Fruit fly (Drosophila melanogaster) whole organism, embryonic: Measurements from ENCODE around the gene Mon1.
A peak's percentile ranks its signal among the peaks of the same experiment; 100 is the strongest.

Experiments
- Adf1 ChIP-seq: fragments of 200-800 bp; sonication (Bioruptor generic); IDR thresholded peaks from 2 replicates; pipeline ENCODE4 v1.3.6; 2022; ENCODE audit warnings: missing biosample characterization, missing genetic modification characterization
- Atf6 ChIP-seq: fragments of 200-800 bp; sonication (Bioruptor generic); IDR thresholded peaks from 2 replicates; pipeline ENCODE4 v1.3.6; 2022; ENCODE audit warnings: missing biosample characterization, missing genetic modification characterization
- B-H1 ChIP-seq: fragments of 200-800 bp; sonication (Bioruptor generic); IDR thresholded peaks from 3 replicates; pipeline ENCODE4 v1.3.6; 2022; ENCODE audit warnings: missing biosample characterization, missing genetic modification characterization
- CG10462 ChIP-seq: fragments of 200-800 bp; sonication (Bioruptor generic); optimal IDR thresholded peaks from 2 replicates; lab custom pipeline; 2016; ENCODE audit warnings: missing biosample characterization, missing genetic modification characterization
- CG11247 ChIP-seq: fragments of 200-800 bp; sonication (Bioruptor generic); IDR thresholded peaks from 2 replicates; pipeline ENCODE4 v1.3.6; 2022; ENCODE audit warnings: missing biosample characterization, missing genetic modification characterization
- CG11398 ChIP-seq: fragments of 200-800 bp; sonication (Bioruptor generic); optimal IDR thresholded peaks from 2 replicates; lab custom pipeline; 2016; ENCODE audit warnings: missing biosample characterization, missing genetic modification characterization
- CG1233 ChIP-seq: fragments of 200-800 bp; sonication (Bioruptor generic); optimal IDR thresholded peaks from 4 replicates; lab custom pipeline; 2018; ENCODE audit warnings: missing biosample characterization, mild to moderate bottlenecking, missing genetic modification characterization
- CG13775 ChIP-seq: fragments of 200-800 bp; sonication (Bioruptor generic); optimal IDR thresholded peaks from 3 replicates; lab custom pipeline; 2017; ENCODE audit warnings: missing biosample characterization, mild to moderate bottlenecking, missing genetic modification characterization
- CG14965 ChIP-seq: fragments of 200-800 bp; sonication (Bioruptor generic); optimal IDR thresholded peaks from 2 replicates; lab custom pipeline; 2016; ENCODE audit warnings: missing biosample characterization, missing genetic modification characterization, borderline replicate concordance
- CG15696 ChIP-seq: fragments of 200-800 bp; sonication (Bioruptor generic); optimal IDR thresholded peaks from 2 replicates; lab custom pipeline; 2019; ENCODE audit warnings: missing biosample characterization, mild to moderate bottlenecking, missing genetic modification characterization, moderate library complexity
- CG16815 ChIP-seq: fragments of 200-800 bp; sonication (Bioruptor generic); optimal IDR thresholded peaks from 3 replicates; lab custom pipeline; 2017; ENCODE audit warnings: missing biosample characterization, mild to moderate bottlenecking, missing genetic modification characterization
- CG16863 ChIP-seq: fragments of 200-800 bp; sonication (Bioruptor generic); optimal IDR thresholded peaks from 3 replicates; lab custom pipeline; 2016; ENCODE audit warnings: missing biosample characterization, missing genetic modification characterization
- CG2129 ChIP-seq: fragments of 200-800 bp; sonication (Bioruptor generic); IDR thresholded peaks from 2 replicates; pipeline ENCODE4 v1.3.6; 2022; ENCODE audit warnings: missing biosample characterization, missing genetic modification characterization; ENCODE audit not compliant: partially characterized antibody
- CG3065 ChIP-seq: fragments of 200-800 bp; sonication (Bioruptor generic); optimal IDR thresholded peaks from 2 replicates; lab custom pipeline; 2016; ENCODE audit warnings: missing biosample characterization, missing genetic modification characterization
- CG3281 ChIP-seq: fragments of 200-800 bp; sonication (Bioruptor generic); optimal IDR thresholded peaks from 3 replicates; lab custom pipeline; 2017; ENCODE audit warnings: missing biosample characterization, mild to moderate bottlenecking, missing genetic modification characterization
- CG3726 ChIP-seq: fragments of 200-800 bp; sonication (Bioruptor generic); IDR thresholded peaks from 3 replicates; pipeline ENCODE4, ENCODE4 v1.3.6; 2022; ENCODE audit warnings: missing biosample characterization, missing genetic modification characterization
- CG3847 ChIP-seq: fragments of 200-800 bp; sonication (Bioruptor generic); IDR thresholded peaks from 2 replicates; pipeline ENCODE4 v1.3.6; 2022; ENCODE audit warnings: missing biosample characterization, missing genetic modification characterization
- CG7271 ChIP-seq: fragments of 200-800 bp; sonication (Bioruptor generic); optimal IDR thresholded peaks from 2 replicates; lab custom pipeline; 2018; ENCODE audit warnings: missing biosample characterization, mild to moderate bottlenecking, missing genetic modification characterization, moderate library complexity
- CG7786 ChIP-seq: fragments of 200-800 bp; sonication (Bioruptor generic); optimal IDR thresholded peaks from 2 replicates; lab custom pipeline; 2016; ENCODE audit warnings: missing biosample characterization, missing genetic modification characterization
- CG8089 ChIP-seq: fragments of 200-800 bp; sonication (Bioruptor generic); optimal IDR thresholded peaks from 3 replicates; lab custom pipeline; 2016; ENCODE audit warnings: missing biosample characterization, missing genetic modification characterization
- CG9727 ChIP-seq: fragments of 200-800 bp; sonication (Bioruptor generic); optimal IDR thresholded peaks from 3 replicates; lab custom pipeline; 2017; ENCODE audit warnings: missing biosample characterization, mild to moderate bottlenecking, missing genetic modification characterization
- CHES-1-like ChIP-seq: fragments of 200-800 bp; sonication (Bioruptor generic); optimal IDR thresholded peaks from 2 replicates; lab custom pipeline; 2016; ENCODE audit warnings: missing biosample characterization, missing genetic modification characterization
- CTCF ChIP-seq: fragments of 200-800 bp; sonication (Bioruptor generic); optimal IDR thresholded peaks from 2 replicates; lab custom pipeline; 2017; ENCODE audit warnings: missing biosample characterization, mild to moderate bottlenecking, missing genetic modification characterization, moderate library complexity
- Dp ChIP-seq: fragments of 200-800 bp; sonication (Bioruptor generic); optimal IDR thresholded peaks from 2 replicates; lab custom pipeline; 2018; ENCODE audit warnings: missing biosample characterization, mild to moderate bottlenecking, missing genetic modification characterization, moderate library complexity
- Dref ChIP-seq: fragments of 200-800 bp; sonication (Bioruptor generic); IDR thresholded peaks from 2 replicates; pipeline ENCODE4 v1.3.6; 2022; ENCODE audit warnings: missing biosample characterization, missing genetic modification characterization
- Fer3 ChIP-seq: fragments of 200-800 bp; sonication (Bioruptor generic); optimal IDR thresholded peaks from 2 replicates; lab custom pipeline; 2018; ENCODE audit warnings: missing biosample characterization, mild to moderate bottlenecking, missing genetic modification characterization, moderate library complexity
- Gug ChIP-seq: fragments of 200-800 bp; sonication (Bioruptor generic); IDR thresholded peaks from 4 replicates; pipeline ENCODE4 v1.3.6; 2022; ENCODE audit warnings: missing biosample characterization, missing genetic modification characterization
- Hr51 ChIP-seq, 2 experiments: fragments of 200-800 bp; sonication (Bioruptor generic); optimal IDR thresholded peaks; 2 replicates in 1 of 2; 3 replicates in 1 of 2; lab custom pipeline; 2016 to 2018; ENCODE audit warnings: missing biosample characterization in 2 of 2, missing genetic modification characterization in 2 of 2, mild to moderate bottlenecking in 1 of 2, moderate library complexity in 1 of 2
- Lhr ChIP-seq: fragments of 200-800 bp; sonication (Bioruptor generic); optimal IDR thresholded peaks from 3 replicates; lab custom pipeline; 2017; ENCODE audit warnings: mild to moderate bottlenecking, missing biosample characterization, missing genetic modification reagents, missing genetic modification characterization
- Meics ChIP-seq: fragments of 200-800 bp; sonication (Bioruptor generic); optimal IDR thresholded peaks from 2 replicates; lab custom pipeline; 2017; ENCODE audit warnings: missing biosample characterization, mild to moderate bottlenecking, missing genetic modification characterization
- NC2α ChIP-seq: fragments of 200-800 bp; sonication (Bioruptor generic); optimal IDR thresholded peaks from 2 replicates; lab custom pipeline; 2016; ENCODE audit warnings: missing biosample characterization, missing genetic modification characterization
- Ravus ChIP-seq: fragments of 200-800 bp; sonication (Bioruptor generic); IDR thresholded peaks from 2 replicates; pipeline ENCODE4 v1.3.6; 2022; ENCODE audit warnings: missing biosample characterization, missing genetic modification characterization
- Sry-δ ChIP-seq: fragments of 200-800 bp; sonication (Bioruptor generic); optimal IDR thresholded peaks from 2 replicates; lab custom pipeline; 2016; ENCODE audit warnings: missing biosample characterization, missing genetic modification characterization
- ase ChIP-seq: fragments of 200-800 bp; sonication (Bioruptor generic); IDR thresholded peaks from 3 replicates; pipeline ENCODE4 v1.3.6; 2022; ENCODE audit warnings: missing biosample characterization, missing genetic modification characterization
- caup ChIP-seq: fragments of 200-800 bp; sonication (Bioruptor generic); optimal IDR thresholded peaks from 3 replicates; lab custom pipeline; 2017; ENCODE audit warnings: missing biosample characterization, mild to moderate bottlenecking, missing genetic modification characterization, moderate library complexity; ENCODE audit not compliant: severe bottlenecking
- chn ChIP-seq: fragments of 200-800 bp; sonication (Bioruptor generic); optimal IDR thresholded peaks from 2 replicates; lab custom pipeline; 2016; ENCODE audit warnings: missing biosample characterization, missing genetic modification characterization
- crp ChIP-seq, 2 experiments: fragments of 200-800 bp; sonication (Bioruptor generic); optimal IDR thresholded peaks; 2 replicates in 1 of 2; 3 replicates in 1 of 2; lab custom pipeline; 2017; ENCODE audit warnings: missing biosample characterization in 2 of 2, missing genetic modification characterization in 2 of 2, mild to moderate bottlenecking in 1 of 2, moderate library complexity in 1 of 2
- dimm ChIP-seq: fragments of 200-800 bp; sonication (Bioruptor generic); IDR thresholded peaks from 2 replicates; pipeline ENCODE4 v1.3.6; 2022; ENCODE audit warnings: missing biosample characterization, missing genetic modification characterization
- fd102C ChIP-seq: fragments of 200-800 bp; sonication (Bioruptor generic); optimal IDR thresholded peaks from 2 replicates; lab custom pipeline; 2018; ENCODE audit warnings: missing biosample characterization, mild to moderate bottlenecking, missing genetic modification characterization, moderate library complexity
- grau ChIP-seq: fragments of 200-800 bp; optimal IDR thresholded peaks from 3 replicates; lab custom pipeline; 2019; ENCODE audit warnings: missing biosample characterization, mild to moderate bottlenecking, missing genetic modification characterization, moderate library complexity
- insv ChIP-seq, 2 experiments: fragments of 200-800 bp; sonication (Bioruptor generic); optimal IDR thresholded peaks; 3 replicates each; lab custom pipeline; 2016 to 2018; ENCODE audit warnings: missing biosample characterization in 2 of 2, missing genetic modification characterization in 2 of 2
- jumu ChIP-seq: fragments of 200-800 bp; sonication (Bioruptor generic); optimal IDR thresholded peaks from 3 replicates; lab custom pipeline; 2016; ENCODE audit warnings: missing biosample characterization, missing genetic modification characterization
- knrl ChIP-seq: fragments of 200-800 bp; sonication (Bioruptor generic); IDR thresholded peaks from 3 replicates; pipeline ENCODE4 v1.3.6; 2022; ENCODE audit warnings: missing biosample characterization, missing genetic modification characterization; ENCODE audit not compliant: partially characterized antibody
- lbe ChIP-seq: fragments of 200-800 bp; sonication (Bioruptor generic); optimal IDR thresholded peaks from 2 replicates; lab custom pipeline; 2016; ENCODE audit warnings: missing biosample characterization, mild to moderate bottlenecking, missing genetic modification characterization
- pita ChIP-seq: fragments of 200-800 bp; sonication (Bioruptor generic); optimal IDR thresholded peaks from 2 replicates; lab custom pipeline; 2017; ENCODE audit warnings: missing biosample characterization, mild to moderate bottlenecking, missing genetic modification characterization
- pum ChIP-seq: fragments of 200-800 bp; sonication (Bioruptor generic); optimal IDR thresholded peaks from 2 replicates; lab custom pipeline; 2016; ENCODE audit warnings: missing biosample characterization, missing genetic modification characterization
- row ChIP-seq: fragments of 200-800 bp; sonication (Bioruptor generic); IDR thresholded peaks from 3 replicates; pipeline ENCODE4 v1.3.6; 2022; ENCODE audit warnings: missing biosample characterization, missing genetic modification characterization
- slp2 ChIP-seq: fragments of 200-800 bp; sonication (Bioruptor generic); optimal IDR thresholded peaks from 2 replicates; lab custom pipeline; 2016; ENCODE audit warnings: missing biosample characterization, missing genetic modification characterization
- sr ChIP-seq: fragments of 200-800 bp; sonication (Bioruptor generic); IDR thresholded peaks from 3 replicates; pipeline ENCODE4 v1.3.6; 2022; ENCODE audit warnings: missing biosample characterization, missing genetic modification characterization
- trh ChIP-seq: fragments of 200-800 bp; sonication (Bioruptor generic); optimal IDR thresholded peaks from 2 replicates; lab custom pipeline; 2016; ENCODE audit warnings: missing biosample characterization, missing genetic modification characterization
- ttk ChIP-seq: fragments of 200-800 bp; sonication (Bioruptor generic); IDR thresholded peaks from 2 replicates; pipeline ENCODE4 v2.1.2; 2022; ENCODE audit warnings: missing biosample characterization, missing genetic modification characterization

Mon1 gene

dm6 chr2L:4847191-4847853, 3.1 kb upstream of the Mon1 start, which contains the start of the genes mxt and CG11927 (continued):
- TF ChIP-seq CG7271 (tag; lab: Kevin White, UChicago) (no peak), CG3726 (GFP tag; lab: Robert Waterston, UW) (no peak), CG13775 (GFP tag; lab: Kevin White, UChicago) (peak; percentile 59), pum (peak; percentile 30), NC2α (GFP tag; lab: Kevin White, UChicago) (no peak), sr (GFP tag; lab: Robert Waterston, UW) (no peak), crp (GFP tag; optimal IDR thresholded peaks at IDR 0.05; lab: Kevin White, UChicago) (no peak), Lhr (peak; percentile 28), CG10462 (GFP tag; lab: Kevin White, UChicago) (no peak), CG14965 (no peak), Hr51 (GFP tag; optimal IDR thresholded peaks at IDR 0.05; lab: Kevin White, UChicago) (peak in 1 of 2 experiments; percentile 45), trh (GFP tag; lab: Kevin White, UChicago) (no peak), B-H1 (GFP tag; lab: Robert Waterston, UW) (no peak), CG16815 (GFP tag; lab: Kevin White, UChicago) (no peak), Gug (peak; percentile 83), CG9727 (GFP tag; lab: Kevin White, UChicago) (peak; percentile 33), Meics (peak; percentile 40), Adf1 (GFP tag; lab: Robert Waterston, UW) (no peak), chn (GFP tag; lab: Kevin White, UChicago) (peak; percentile 52), CG11398 (GFP tag; lab: Kevin White, UChicago) (no peak), caup (no peak), row (GFP tag; lab: Robert Waterston, UW) (peak; percentile 80), Ravus (GFP tag; lab: Robert Waterston, UW) (no peak), CG16863 (GFP tag; lab: Kevin White, UChicago) (no peak), ttk (no peak), grau (peak; percentile 47), CG2129 (GFP tag; lab: Robert Waterston, UW) (peak; percentile 74), pita (no peak), insv (GFP tag; optimal IDR thresholded peaks at IDR 0.05; lab: Kevin White, UChicago) (no peak), ase (GFP tag; lab: Robert Waterston, UW) (0 out of 3 replicates have a peak, but pooled peaks have one; percentile 29), lbe (no peak), slp2 (GFP tag; lab: Kevin White, UChicago) (no peak), CG15696 (tag; lab: Kevin White, UChicago) (peak; percentile 23), Dp (peak; percentile 33), dimm (GFP tag; lab: Robert Waterston, UW) (no peak), CHES-1-like (GFP tag; lab: Kevin White, UChicago) (no peak), Fer3 (tag; lab: Kevin White, UChicago) (peak; percentile 22), CG8089 (GFP tag; lab: Kevin White, UChicago) (peak; percentile 15), CG3281 (GFP tag; lab: Kevin White, UChicago) (no peak), Dref (peak; percentile 73), Atf6 (GFP tag; lab: Robert Waterston, UW) (no peak), CG3065 (GFP tag; lab: Kevin White, UChicago) (no peak), CG3847 (GFP tag; lab: Robert Waterston, UW) (peak; percentile 56), Sry-δ (GFP tag; lab: Kevin White, UChicago) (peak; percentile 85), jumu (no peak), knrl (peak; percentile 88), CTCF (GFP tag; lab: Kevin White, UChicago) (peak; percentile 4), CG7786 (peak; percentile 25), CG1233 (no peak), CG11247 (GFP tag; lab: Robert Waterston, UW) (peak; percentile 53), fd102C (GFP tag; lab: Kevin White, UChicago) (no peak)
